Worm (Caenorhabditis elegans) whole organism, midembryonic: Measurements from ENCODE around the gene grd-6.

ENCODE experiments used
- T22C8.4 ChIP-seq: fragments of 200-800 bp; sonication (Bioruptor generic); IDR thresholded peaks from 2 replicates; pipeline ENCODE4 v1.3.6; 2022; ENCODE audit warnings: missing genetic modification characterization, missing compliant biosample characterization
- cog-1 ChIP-seq: sonication (generic microtip); optimal IDR thresholded peaks from 2 replicates; lab custom pipeline; 2016; ENCODE audit warnings: missing genetic modification characterization, missing compliant biosample characterization
- flt-1 ChIP-seq: fragments of 200-800 bp; sonication (Bioruptor generic); IDR thresholded peaks from 2 replicates; pipeline ENCODE4 v1.3.6; 2022; ENCODE audit warnings: missing genetic modification characterization, missing compliant biosample characterization
- klf-2 ChIP-seq: fragments of 200-800 bp; sonication (Bioruptor generic); conservative IDR thresholded peaks from 2 replicates; pipeline ENCODE4 v1.3.6; 2022; ENCODE audit warnings: missing genetic modification reagents, missing genetic modification characterization, missing compliant biosample characterization
- med-1 ChIP-seq: sonication (generic microtip); optimal IDR thresholded peaks from 2 replicates; lab custom pipeline; 2017; ENCODE audit warnings: missing genetic modification characterization, mild to moderate bottlenecking, missing compliant biosample characterization, antibody characterized with exemption, missing genetic modification reagents; ENCODE audit not compliant: insufficient read depth
- ref-1 ChIP-seq: fragments of 200-800 bp; sonication (Bioruptor generic); conservative IDR thresholded peaks from 2 replicates; pipeline ENCODE4 v1.3.6; 2022; ENCODE audit warnings: missing genetic modification reagents, missing genetic modification characterization, missing compliant biosample characterization
- tab-1 ChIP-seq: fragments of 200-800 bp; sonication (Bioruptor generic); IDR thresholded peaks from 2 replicates; pipeline ENCODE4 v1.3.6; 2022; ENCODE audit warnings: missing genetic modification characterization, missing compliant biosample characterization
- ztf-23 ChIP-seq: fragments of 200-800 bp; sonication (Bioruptor generic); IDR thresholded peaks from 2 replicates; pipeline ENCODE4 v1.3.6; 2022; ENCODE audit warnings: missing genetic modification reagents, missing genetic modification characterization, missing compliant biosample characterization
- ztf-29 ChIP-seq: fragments of 200-800 bp; sonication (Bioruptor generic); IDR thresholded peaks from 2 replicates; pipeline ENCODE4 v1.3.6; 2022; ENCODE audit warnings: missing genetic modification reagents, missing genetic modification characterization, missing compliant biosample characterization

Gene grd-6

ce11 chrV:9218655-9219389, 2.8 kb upstream of the grd-6 start:
- TF ChIP-seq tab-1 (GFP tag; lab: Robert Waterston, UW): no peak
- TF ChIP-seq cog-1 (tag; lab: Kevin White, UChicago): no peak
- no peak for TF ChIP-seq flt-1

ce11 chrV:9219390-9219733, 2.3 kb upstream of the grd-6 start:
- TF ChIP-seq flt-1 (no peak), ref-1 (GFP tag; lab: Robert Waterston, UW) (no peak), T22C8.4 (GFP tag; lab: Robert Waterston, UW) (no peak), ztf-29 (GFP tag; lab: Robert Waterston, UW) (no peak), ztf-23 (GFP tag; lab: Robert Waterston, UW) (no peak), tab-1 (GFP tag; lab: Robert Waterston, UW) (no peak), klf-2 (GFP tag; lab: Robert Waterston, UW) (no peak), cog-1 (tag; lab: Kevin White, UChicago) (no peak), med-1 (GFP tag; lab: Kevin White, UChicago) (no peak)

- no peak for TF ChIP-seq klf-2 (GFP tag; lab: Robert Waterston, UW)
- no peak for TF ChIP-seq ref-1 (GFP tag; lab: Robert Waterston, UW)
- TF ChIP-seq med-1 (GFP tag; lab: Kevin White, UChicago): no peak
- no peak for TF ChIP-seq cog-1 (tag; lab: Kevin White, UChicago)
- no peak for TF ChIP-seq T22C8.4 (GFP tag; lab: Robert Waterston, UW)
- no peak for TF ChIP-seq tab-1 (GFP tag; lab: Robert Waterston, UW)
- TF ChIP-seq ztf-23 (GFP tag; lab: Robert Waterston, UW): no peak
- TF ChIP-seq ztf-29 (GFP tag; lab: Robert Waterston, UW): no peak
These were observed 1.2 kb upstream of the grd-6 start for ce11 chrV:9220444-9220843.

ce11 chrV:9222819-9223218, 1.2 kb downstream of the grd-6 start:
- TF ChIP-seq T22C8.4 (GFP tag; lab: Robert Waterston, UW): no peak
- no peak for TF ChIP-seq cog-1 (tag; lab: Kevin White, UChicago)
- no peak for TF ChIP-seq flt-1
- no peak for TF ChIP-seq ztf-29 (GFP tag; lab: Robert Waterston, UW)
- TF ChIP-seq tab-1 (GFP tag; lab: Robert Waterston, UW): no peak
- no peak for TF ChIP-seq ztf-23 (GFP tag; lab: Robert Waterston, UW)
- no peak for TF ChIP-seq klf-2 (GFP tag; lab: Robert Waterston, UW)
- TF ChIP-seq med-1 (GFP tag; lab: Kevin White, UChicago): no peak
- no peak for TF ChIP-seq ref-1 (GFP tag; lab: Robert Waterston, UW)

- TF ChIP-seq klf-2 (GFP tag; lab: Robert Waterston, UW): no peak
- no peak for TF ChIP-seq flt-1
- TF ChIP-seq T22C8.4 (GFP tag; lab: Robert Waterston, UW): no peak
- TF ChIP-seq ztf-23 (GFP tag; lab: Robert Waterston, UW): no peak
- TF ChIP-seq med-1 (GFP tag; lab: Kevin White, UChicago): no peak
- TF ChIP-seq tab-1 (GFP tag; lab: Robert Waterston, UW): no peak
- no peak for TF ChIP-seq ref-1 (GFP tag; lab: Robert Waterston, UW)
- TF ChIP-seq ztf-29 (GFP tag; lab: Robert Waterston, UW): no peak
- TF ChIP-seq cog-1 (tag; lab: Kevin White, UChicago): no peak
These were observed 2.7 kb downstream of the grd-6 start for ce11 chrV:9224377-9224776.

- no peak for TF ChIP-seq ztf-23 (GFP tag; lab: Robert Waterston, UW)
- TF ChIP-seq med-1 (GFP tag; lab: Kevin White, UChicago): no peak
- TF ChIP-seq ztf-29 (GFP tag; lab: Robert Waterston, UW): no peak
These were observed 3.3 kb downstream of the grd-6 start for ce11 chrV:9224981-9225380.

- TF ChIP-seq ref-1 (GFP tag; lab: Robert Waterston, UW): no peak
- no peak for TF ChIP-seq ztf-23 (GFP tag; lab: Robert Waterston, UW)
- TF ChIP-seq flt-1: no peak
- TF ChIP-seq T22C8.4 (GFP tag; lab: Robert Waterston, UW): no peak
These were observed 4.0 kb downstream of the grd-6 start, which contains the start of gene F07C3.2 for ce11 chrV:9225675-9226144. Gene F07C3.2 (plus strand): TSS chrV:9226094.

ce11 chrV:9232296-9232695, 10.6 kb downstream of the grd-6 start, which contains the start of gene F07C3.3:
Gene F07C3.3 (minus strand): TSS chrV:9232396.
- TF ChIP-seq med-1 (GFP tag; lab: Kevin White, UChicago) (no peak), ztf-29 (GFP tag; lab: Robert Waterston, UW) (no peak), ref-1 (GFP tag; lab: Robert Waterston, UW) (no peak), T22C8.4 (GFP tag; lab: Robert Waterston, UW) (no peak), flt-1 (no peak), ztf-23 (GFP tag; lab: Robert Waterston, UW) (no peak), klf-2 (GFP tag; lab: Robert Waterston, UW) (no peak), cog-1 (tag; lab: Kevin White, UChicago) (no peak), tab-1 (GFP tag; lab: Robert Waterston, UW) (no peak)

ce11 chrV:9243171-9243996, 21.7 kb downstream of the grd-6 start, which contains the start of gene glo-4:
Gene glo-4 (minus strand): TSS chrV:9243221.
- TF ChIP-seq ref-1 (GFP tag; lab: Robert Waterston, UW): no peak
- TF ChIP-seq tab-1 (GFP tag; lab: Robert Waterston, UW): no peak
- no peak for TF ChIP-seq flt-1
- TF ChIP-seq med-1 (GFP tag; lab: Kevin White, UChicago): no peak
- TF ChIP-seq ztf-23 (GFP tag; lab: Robert Waterston, UW): no peak
